Worm (Caenorhabditis elegans): ENCODE data around the gene srr-7.

DNA sequence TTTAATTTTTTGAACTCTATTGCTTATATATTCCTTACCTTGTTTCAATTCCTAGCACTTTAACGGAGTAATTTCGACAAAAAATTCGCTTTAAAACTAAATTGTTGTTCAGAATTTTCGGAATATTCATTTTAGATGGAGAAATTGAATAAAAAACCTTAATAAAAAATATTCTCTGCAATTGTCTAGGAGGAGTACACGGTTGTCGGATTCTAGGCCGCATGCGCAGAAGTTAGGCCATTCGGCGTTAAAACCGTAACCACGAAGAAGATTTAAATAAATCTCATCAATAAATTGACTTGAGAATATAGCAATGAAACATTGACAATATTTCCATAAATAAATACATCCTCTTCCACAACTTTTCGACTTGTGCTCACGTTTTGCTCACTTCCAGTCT, 45.8 kb upstream of the srr-7 start, which contains the start of the genes C01G10.10 and C01G10.9:
- 0 out of 2 replicates have a peak, but pooled peaks have one; percentile 10 for TF ChIP-seq flt-1 (GFP tag; IDR thresholded peaks at IDR 0.05)
- TF ChIP-seq ref-1 (GFP tag; conservative IDR thresholded peaks at IDR 0.05): no peak
- no peak for TF ChIP-seq tab-1 (GFP tag; IDR thresholded peaks at IDR 0.05)

Data from whole organism, midembryonic.